In genomic region chrIV:15259548-15259947, ce11 we compare ENCODE assay signal across 1 worm cellular context.
TF ChIP-seq lines count a peak whose summit lies in the region.

Gene Y73F8A.5 (plus strand): TSS chrIV:15259868.

TF ChIP-seq in whole organism, L1 larva, 84 proteins besides CTCF, POLR2A, EP300 and RAD21 (continued from another document):
- no peak for TF ChIP-seq C04F5.9 (tag; optimal IDR thresholded peaks at IDR 0.05; lab: Kevin White, UChicago)
- no peak for TF ChIP-seq aha-1 (tag; optimal IDR thresholded peaks at IDR 0.05; lab: Kevin White, UChicago)
- TF ChIP-seq unc-98 (GFP tag; IDR thresholded peaks at IDR 0.05; lab: Robert Waterston, UW): no peak
- no peak for TF ChIP-seq ceh-88 (GFP tag; IDR thresholded peaks at IDR 0.05; lab: Robert Waterston, UW)
- no peak for TF ChIP-seq ceh-63 (GFP tag; optimal IDR thresholded peaks at IDR 0.05; lab: Kevin White, UChicago)
- no peak for TF ChIP-seq sox-4 (tag; optimal IDR thresholded peaks at IDR 0.05; lab: Kevin White, UChicago)
- TF ChIP-seq C34B4.2 (tag; optimal IDR thresholded peaks at IDR 0.05; lab: Kevin White, UChicago): no peak
- TF ChIP-seq alr-1 (tag; optimal IDR thresholded peaks at IDR 0.05; lab: Kevin White, UChicago; ENCODE audit: borderline replicate concordance): no peak
- TF ChIP-seq vab-15 (tag; optimal IDR thresholded peaks at IDR 0.05; lab: Kevin White, UChicago): no peak
- TF ChIP-seq fkh-8 (tag; optimal IDR thresholded peaks at IDR 0.05; lab: Kevin White, UChicago): peak; percentile 49
- TF ChIP-seq fos-1 (tag; optimal IDR thresholded peaks at IDR 0.05; lab: Kevin White, UChicago): no peak
- TF ChIP-seq mdl-1 (tag; optimal IDR thresholded peaks at IDR 0.05; lab: Kevin White, UChicago): no peak
- TF ChIP-seq lin-13 (GFP tag; optimal IDR thresholded peaks at IDR 0.05; lab: Kevin White, UChicago): no peak
- TF ChIP-seq sptf-1 (tag; optimal IDR thresholded peaks at IDR 0.05; lab: Kevin White, UChicago): no peak
- no peak for TF ChIP-seq aly-2 (tag; optimal IDR thresholded peaks at IDR 0.05; lab: Kevin White, UChicago)
- TF ChIP-seq ama-1 (optimal IDR thresholded peaks at IDR 0.05; lab: Kevin White, UChicago): no peak
- no peak for TF ChIP-seq nhr-28 (tag; optimal IDR thresholded peaks at IDR 0.05; lab: Kevin White, UChicago)
- peak; percentile 39 for TF ChIP-seq nhr-47 (tag; optimal IDR thresholded peaks at IDR 0.05; lab: Kevin White, UChicago)
- TF ChIP-seq pag-3 (tag; optimal IDR thresholded peaks at IDR 0.05; lab: Kevin White, UChicago; ENCODE audit: borderline replicate concordance, insufficient read depth): no peak
- TF ChIP-seq mef-2 (tag; optimal IDR thresholded peaks at IDR 0.05; lab: Kevin White, UChicago): no peak
- TF ChIP-seq swsn-7 (tag; optimal IDR thresholded peaks at IDR 0.05; lab: Kevin White, UChicago): peak; percentile 25
- TF ChIP-seq zip-4 (GFP tag; optimal IDR thresholded peaks at IDR 0.05; lab: Kevin White, UChicago): no peak
- TF ChIP-seq lin-39 (tag; optimal IDR thresholded peaks at IDR 0.05; lab: Kevin White, UChicago): no peak
- TF ChIP-seq ztf-11 (tag; optimal IDR thresholded peaks at IDR 0.05; lab: Kevin White, UChicago): peak in 1 of 2 experiments; percentile 20
- no peak for TF ChIP-seq mab-9 (GFP tag; IDR thresholded peaks at IDR 0.05; lab: Robert Waterston, UW)
- TF ChIP-seq dpl-1 (GFP tag; optimal IDR thresholded peaks at IDR 0.05; lab: Kevin White, UChicago): peak in 1 of 3 experiments; percentile 10
- TF ChIP-seq lin-15B (tag; optimal IDR thresholded peaks at IDR 0.05; lab: Kevin White, UChicago): no peak
- TF ChIP-seq nhr-20 (tag; optimal IDR thresholded peaks at IDR 0.05; lab: Kevin White, UChicago): no peak
- no peak for TF ChIP-seq nhr-76 (tag; optimal IDR thresholded peaks at IDR 0.05; lab: Kevin White, UChicago)
- no peak for TF ChIP-seq F16B12.6 (tag; optimal IDR thresholded peaks at IDR 0.05; lab: Kevin White, UChicago)
- peak; percentile 15 for TF ChIP-seq fkh-10 (GFP tag; optimal IDR thresholded peaks at IDR 0.05; lab: Kevin White, UChicago)
- TF ChIP-seq Y116A8C.19 (tag; optimal IDR thresholded peaks at IDR 0.05; lab: Kevin White, UChicago; ENCODE audit: borderline replicate concordance): no peak
- peak; percentile 54 for TF ChIP-seq mep-1 (tag; optimal IDR thresholded peaks at IDR 0.05; lab: Kevin White, UChicago)
- no peak for TF ChIP-seq ces-1 (GFP tag; optimal IDR thresholded peaks at IDR 0.05; lab: Kevin White, UChicago)
- TF ChIP-seq ceh-8 (GFP tag; optimal IDR thresholded peaks at IDR 0.05; lab: Kevin White, UChicago): no peak
- no peak for TF ChIP-seq C16A3.4 (tag; optimal IDR thresholded peaks at IDR 0.05; lab: Kevin White, UChicago)
- no peak for TF ChIP-seq snu-23 (GFP tag; optimal IDR thresholded peaks at IDR 0.05; lab: Kevin White, UChicago)
- TF ChIP-seq nhr-84 (tag; optimal IDR thresholded peaks at IDR 0.05; lab: Kevin White, UChicago): no peak
- TF ChIP-seq blmp-1 (tag; optimal IDR thresholded peaks at IDR 0.05; lab: Kevin White, UChicago): no peak
- TF ChIP-seq nhr-11 (tag; optimal IDR thresholded peaks at IDR 0.05; lab: Kevin White, UChicago): no peak
- no peak for TF ChIP-seq nhr-237 (tag; optimal IDR thresholded peaks at IDR 0.05; lab: Kevin White, UChicago)
- TF ChIP-seq snpc-4 (tag; optimal IDR thresholded peaks at IDR 0.05; lab: Kevin White, UChicago): no peak
- peak in 1 of 2 experiments; percentile 16 for TF ChIP-seq lsy-2 (tag; optimal IDR thresholded peaks at IDR 0.05; lab: Kevin White, UChicago)
- TF ChIP-seq nhr-85 (tag; lab: Kevin White, UChicago): no peak
- no peak for TF ChIP-seq rnt-1 (tag; optimal IDR thresholded peaks at IDR 0.05; lab: Kevin White, UChicago)
- TF ChIP-seq fkh-4 (tag; optimal IDR thresholded peaks at IDR 0.05; lab: Kevin White, UChicago; ENCODE audit: borderline replicate concordance): no peak
- TF ChIP-seq nhr-77 (tag; optimal IDR thresholded peaks at IDR 0.05; lab: Kevin White, UChicago): no peak
- TF ChIP-seq zag-1 (tag; optimal IDR thresholded peaks at IDR 0.05; lab: Kevin White, UChicago): no peak
- no peak for TF ChIP-seq grh-1 (GFP tag; IDR thresholded peaks at IDR 0.05; lab: Robert Waterston, UW)
- no peak for TF ChIP-seq nhr-71 (tag; optimal IDR thresholded peaks at IDR 0.05; lab: Kevin White, UChicago)
- peak; percentile 9; the same call in 1 of the 2 replicates for TF ChIP-seq isw-1 (GFP tag; IDR thresholded peaks at IDR 0.05; lab: Robert Waterston, UW)
- no peak for TF ChIP-seq efl-3 (GFP tag; optimal IDR thresholded peaks at IDR 0.05; lab: Kevin White, UChicago)
- TF ChIP-seq ceh-90 (tag; optimal IDR thresholded peaks at IDR 0.05; lab: Kevin White, UChicago): no peak
- TF ChIP-seq dsc-1 (tag; optimal IDR thresholded peaks at IDR 0.05; lab: Kevin White, UChicago): no peak
- TF ChIP-seq sup-37 (GFP tag; optimal IDR thresholded peaks at IDR 0.05; lab: Kevin White, UChicago): no peak
- no peak for TF ChIP-seq lir-3 (tag; optimal IDR thresholded peaks at IDR 0.05; lab: Kevin White, UChicago; ENCODE audit: poor library complexity)
- no peak for TF ChIP-seq egl-13 (tag; optimal IDR thresholded peaks at IDR 0.05; lab: Kevin White, UChicago)
- no peak for TF ChIP-seq ztf-4 (tag; optimal IDR thresholded peaks at IDR 0.05; lab: Kevin White, UChicago)
- peak; percentile 56 for TF ChIP-seq unc-86 (tag; optimal IDR thresholded peaks at IDR 0.05; lab: Kevin White, UChicago)
